Worm (Caenorhabditis elegans): ENCODE data around the gene aipr-1.
A peak's percentile ranks its signal among the peaks of the same experiment; 100 is the strongest.

aipr-1 gene

ce11 chrII:6565077-6565476, 29.0 kb downstream of the aipr-1 start, which contains the start of gene mpz-3 (continued):
- no peak for TF ChIP-seq lag-1 (GFP tag; IDR thresholded peaks at IDR 0.05)
- no peak for TF ChIP-seq egrh-3 (GFP tag; IDR thresholded peaks at IDR 0.05)
- no peak for TF ChIP-seq akir-1 (GFP tag; optimal IDR thresholded peaks at IDR 0.05)
- TF ChIP-seq egl-44 (GFP tag; IDR thresholded peaks at IDR 0.05), result 0 out of 2 replicates have a peak, but pooled peaks have one; percentile 48
- peak; percentile 1 for TF ChIP-seq efl-1 (GFP tag; optimal IDR thresholded peaks at IDR 0.05)
- no peak for TF ChIP-seq mel-28 (tag; optimal IDR thresholded peaks at IDR 0.05; ENCODE audit: borderline replicate concordance)
- TF ChIP-seq ZK185.1 (tag; optimal IDR thresholded peaks at IDR 0.05; ENCODE audit: poor library complexity, severe bottlenecking), result peak; percentile 17
- TF ChIP-seq F52B5.7 (tag; optimal IDR thresholded peaks at IDR 0.05), result no peak
- no peak; the same call in 1 of the 2 replicates for TF ChIP-seq F33H1.4 (GFP tag; IDR thresholded peaks at IDR 0.05)
- peak; percentile 31 for TF ChIP-seq nhr-90 (tag; optimal IDR thresholded peaks at IDR 0.05)
- TF ChIP-seq lsl-1 (GFP tag; optimal IDR thresholded peaks at IDR 0.05), result no peak
- TF ChIP-seq zfh-2 (GFP tag; conservative IDR thresholded peaks at IDR 0.05), result no peak
- TF ChIP-seq bed-1 (GFP tag; IDR thresholded peaks at IDR 0.05), result no peak
- peak; percentile 15 for TF ChIP-seq nhr-80 (tag; optimal IDR thresholded peaks at IDR 0.05)
- peak; percentile 41; the same call in 1 of the 2 replicates for TF ChIP-seq Y79H2A.3 (GFP tag; conservative IDR thresholded peaks at IDR 0.05)
- TF ChIP-seq ccch-3 (GFP tag; optimal IDR thresholded peaks at IDR 0.05), result no peak
- TF ChIP-seq aptf-3 (GFP tag; IDR thresholded peaks at IDR 0.05), result no peak
- peak; percentile 66 for TF ChIP-seq F49E8.2 (tag; optimal IDR thresholded peaks at IDR 0.05; ENCODE audit: insufficient read depth)
- TF ChIP-seq F57C9.4 (tag; optimal IDR thresholded peaks at IDR 0.05), result no peak
- TF ChIP-seq sptf-2 (GFP tag; optimal IDR thresholded peaks at IDR 0.05), result no peak
- peak; percentile 10 for TF ChIP-seq T07F8.4 (tag; optimal IDR thresholded peaks at IDR 0.05)
- peak; percentile 56 for TF ChIP-seq snpc-3.4 (tag; optimal IDR thresholded peaks at IDR 0.05)
- no peak for TF ChIP-seq C06A6.2 (GFP tag; conservative IDR thresholded peaks at IDR 0.05)
- TF ChIP-seq B0336.3 (GFP tag; IDR thresholded peaks at IDR 0.05), result no peak
- TF ChIP-seq B0035.1 (tag; optimal IDR thresholded peaks at IDR 0.05), result no peak
- no peak for TF ChIP-seq snpc-1.1 (tag; optimal IDR thresholded peaks at IDR 0.05; ENCODE audit: insufficient read depth)

ce11 chrII:6563238-6563637, 30.8 kb downstream of the aipr-1 start:
- peak; percentile 87 for TF ChIP-seq hmg-1.2 (GFP tag; IDR thresholded peaks at IDR 0.05)
- TF ChIP-seq mcd-1 (GFP tag; IDR thresholded peaks at IDR 0.05), result 0 out of 2 replicates have a peak, but pooled peaks have one; percentile 8
- 0 out of 2 replicates have a peak, but pooled peaks have one; percentile 22 for TF ChIP-seq nfyb-1 (GFP tag; IDR thresholded peaks at IDR 0.05)
- TF ChIP-seq snpc-4 (GFP tag; optimal IDR thresholded peaks at IDR 0.05), result no peak
- peak in 1 of 4 experiments; percentile 48 for TF ChIP-seq snpc-4 (tag; optimal IDR thresholded peaks at IDR 0.05)
- TF ChIP-seq lin-26 (GFP tag; IDR thresholded peaks at IDR 0.05), result no peak
- TF ChIP-seq attf-5 (GFP tag; optimal IDR thresholded peaks at IDR 0.05), result peak; percentile 16
- TF ChIP-seq ZK185.1 (tag; optimal IDR thresholded peaks at IDR 0.05; ENCODE audit: poor library complexity, severe bottlenecking), result peak; percentile 10
- peak; percentile 44 for TF ChIP-seq nhr-80 (tag; optimal IDR thresholded peaks at IDR 0.05)
- peak; percentile 49 for TF ChIP-seq zfh-2 (GFP tag; conservative IDR thresholded peaks at IDR 0.05)
- peak; percentile 11 for TF ChIP-seq tbp1 (GFP tag; optimal IDR thresholded peaks at IDR 0.05)
- peak in 1 of 3 experiments; percentile 18 for TF ChIP-seq lin-35 (GFP tag; optimal IDR thresholded peaks at IDR 0.05)
- no peak for TF ChIP-seq K11D2.4 (GFP tag; IDR thresholded peaks at IDR 0.05)
- TF ChIP-seq Y56A3A.18 (GFP tag; IDR thresholded peaks at IDR 0.05), result no peak
- no peak for TF ChIP-seq cebp-1 (GFP tag; IDR thresholded peaks at IDR 0.05)
- peak; percentile 46 for TF ChIP-seq cebp-1 (tag; optimal IDR thresholded peaks at IDR 0.05)

Measured in whole organism, young adult.